Fruit fly (Drosophila melanogaster) whole organism, adult: Measurements from ENCODE around the gene Cat.

Experiments used
- CG11617 ChIP-seq: fragments of 200-800 bp; sonication (Bioruptor generic); optimal IDR thresholded peaks from 2 replicates; lab custom pipeline; 2017; ENCODE audit warnings: mild to moderate bottlenecking, missing biosample characterization, missing genetic modification reagents, missing genetic modification characterization
- CG12768 ChIP-seq: fragments of 200-800 bp; sonication (Bioruptor generic); optimal IDR thresholded peaks from 2 replicates; lab custom pipeline; 2017; ENCODE audit warnings: missing biosample characterization, missing genetic modification characterization, mild to moderate bottlenecking, moderate library complexity, missing genetic modification reagents
- CG14711 ChIP-seq: fragments of 200-800 bp; sonication (Bioruptor generic); optimal IDR thresholded peaks from 2 replicates; lab custom pipeline; 2018; ENCODE audit warnings: missing biosample characterization, mild to moderate bottlenecking, missing genetic modification characterization, moderate library complexity
- CG1620 ChIP-seq: fragments of 200-800 bp; sonication (Bioruptor generic); optimal IDR thresholded peaks from 2 replicates; lab custom pipeline; 2016; ENCODE audit warnings: missing biosample characterization, missing genetic modification characterization
- CG33017 ChIP-seq: fragments of 200-800 bp; sonication (Bioruptor generic); optimal IDR thresholded peaks from 2 replicates; lab custom pipeline; 2018; ENCODE audit warnings: missing biosample characterization, mild to moderate bottlenecking, missing genetic modification characterization, moderate library complexity
- CG5204 ChIP-seq: fragments of 200-800 bp; sonication (Bioruptor generic); optimal IDR thresholded peaks from 2 replicates; lab custom pipeline; 2016; ENCODE audit warnings: missing biosample characterization, missing genetic modification characterization
- CG7045 ChIP-seq: fragments of 200-800 bp; sonication (Bioruptor generic); optimal IDR thresholded peaks from 2 replicates; lab custom pipeline; 2017; ENCODE audit warnings: missing biosample characterization, mild to moderate bottlenecking, missing genetic modification characterization
- CG7101 ChIP-seq: fragments of 200-800 bp; sonication (Bioruptor generic); optimal IDR thresholded peaks from 2 replicates; lab custom pipeline; 2018; ENCODE audit warnings: missing biosample characterization, mild to moderate bottlenecking, missing genetic modification characterization, moderate library complexity
- Clk ChIP-seq: fragments of 200-800 bp; sonication (Bioruptor generic); optimal IDR thresholded peaks from 2 replicates; lab custom pipeline; 2017; ENCODE audit warnings: missing biosample characterization, missing genetic modification characterization
- Crg-1 ChIP-seq: fragments of 200-800 bp; sonication (Bioruptor generic); optimal IDR thresholded peaks from 2 replicates; lab custom pipeline; 2016; ENCODE audit warnings: missing biosample characterization, missing genetic modification characterization
- Hr96 ChIP-seq: fragments of 200-800 bp; sonication (Bioruptor generic); optimal IDR thresholded peaks from 2 replicates; lab custom pipeline; 2016; ENCODE audit warnings: missing biosample characterization, missing genetic modification characterization
- Mnt ChIP-seq: fragments of 200-800 bp; sonication (Bioruptor generic); optimal IDR thresholded peaks from 2 replicates; lab custom pipeline; 2016; ENCODE audit warnings: missing biosample characterization, mild to moderate bottlenecking, missing genetic modification characterization
- bab1 ChIP-seq: fragments of 200-800 bp; sonication (Bioruptor generic); optimal IDR thresholded peaks from 3 replicates; lab custom pipeline; 2019; ENCODE audit warnings: missing biosample characterization, mild to moderate bottlenecking, missing genetic modification characterization, moderate library complexity
- cic ChIP-seq: fragments of 200-800 bp; sonication (Bioruptor generic); optimal IDR thresholded peaks from 2 replicates; lab custom pipeline; 2017; ENCODE audit warnings: missing biosample characterization, mild to moderate bottlenecking, missing genetic modification characterization, moderate library complexity
- cnc ChIP-seq, 2 experiments: fragments of >200 bp; optimal IDR thresholded peaks; 2 replicates each; lab custom pipeline; 2017
- kay ChIP-seq: fragments of 200-800 bp; sonication (Bioruptor generic); peaks from one replicate; lab custom pipeline; 2016; ENCODE audit warnings: missing biosample characterization, missing genetic modification characterization, borderline replicate concordance
- ovo ChIP-seq: fragments of 200-800 bp; sonication (Bioruptor generic); optimal IDR thresholded peaks from 2 replicates; lab custom pipeline; 2016; ENCODE audit warnings: missing biosample characterization, missing genetic modification characterization
- pad ChIP-seq: fragments of 200-800 bp; sonication (Bioruptor generic); optimal IDR thresholded peaks from 3 replicates; lab custom pipeline; 2017; ENCODE audit warnings: missing biosample characterization, missing genetic modification characterization, mild to moderate bottlenecking, moderate library complexity, missing genetic modification reagents
- tj ChIP-seq: fragments of 200-800 bp; sonication (Bioruptor generic); optimal IDR thresholded peaks from 3 replicates; lab custom pipeline; 2017; ENCODE audit warnings: missing biosample characterization, mild to moderate bottlenecking, missing genetic modification characterization, moderate library complexity
- toe ChIP-seq: fragments of 200-800 bp; sonication (Bioruptor generic); optimal IDR thresholded peaks from 2 replicates; lab custom pipeline; 2016; ENCODE audit warnings: missing biosample characterization, missing genetic modification characterization

Gene Cat

DNA sequence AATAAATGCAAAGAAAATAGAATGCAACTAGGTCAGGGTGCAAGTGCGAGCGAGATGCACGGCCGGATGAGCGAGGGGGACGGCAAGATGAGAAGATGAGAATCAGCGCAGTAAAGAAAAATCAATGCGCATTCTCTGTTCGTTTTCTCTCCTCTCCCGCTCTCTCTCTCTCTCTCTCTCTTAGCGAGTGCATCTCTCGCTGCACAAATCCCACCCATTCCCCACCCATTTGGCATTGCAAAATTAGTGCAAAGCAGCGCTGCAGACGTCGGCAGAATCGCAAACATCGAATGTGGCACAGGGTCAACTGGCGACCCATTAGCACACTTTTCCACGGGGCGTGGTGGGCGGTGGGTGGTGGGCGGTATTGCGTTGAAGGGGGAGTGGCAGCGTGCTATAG, 29.6 kb upstream of the Cat start:
- TF ChIP-seq pad (GFP tag; lab: Kevin White, UChicago) (peak; percentile 4), tj (peak; percentile 72), cic (GFP tag; lab: Kevin White, UChicago) (no peak)

dm6 chr3L:18795056-18795841, 27.2 kb upstream of the Cat start:
- TF ChIP-seq CG33017 (tag; lab: Kevin White, UChicago) (peak; percentile 33), Mnt (GFP tag; lab: Kevin White, UChicago) (no peak), CG1620 (GFP tag; lab: Kevin White, UChicago) (no peak), CG7045 (peak; percentile 26), CG11617 (GFP tag; lab: Kevin White, UChicago) (peak; percentile 16), Crg-1 (GFP tag; lab: Kevin White, UChicago) (no peak), CG7101 (tag; lab: Kevin White, UChicago) (no peak), cic (GFP tag; lab: Kevin White, UChicago) (no peak)

DNA sequence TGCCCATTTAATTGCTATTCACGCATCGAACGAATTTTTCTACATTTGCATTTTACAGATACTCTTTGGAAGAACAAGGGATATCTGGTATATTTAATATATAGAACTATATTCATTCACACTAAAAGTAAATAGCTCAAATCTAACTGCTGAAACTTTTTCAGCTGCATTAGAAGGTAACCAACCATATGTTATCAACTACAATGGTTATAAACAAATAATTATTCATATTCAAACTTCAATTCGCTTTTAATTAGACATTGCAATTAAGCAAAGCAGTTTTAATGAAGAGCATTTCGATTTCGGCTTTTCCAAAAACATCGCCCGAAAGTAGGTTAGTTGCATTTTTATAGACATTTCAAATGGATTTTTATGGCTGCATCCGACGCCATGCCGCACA, 26.0 kb upstream of the Cat start:
- no peak for TF ChIP-seq bab1 (GFP tag; lab: Kevin White, UChicago)
- peak; percentile 54 for TF ChIP-seq kay
- no peak for TF ChIP-seq cnc (optimal IDR thresholded peaks at IDR 0.05; lab: Kevin White, UChicago)
- TF ChIP-seq toe (GFP tag; lab: Kevin White, UChicago): no peak

DNA sequence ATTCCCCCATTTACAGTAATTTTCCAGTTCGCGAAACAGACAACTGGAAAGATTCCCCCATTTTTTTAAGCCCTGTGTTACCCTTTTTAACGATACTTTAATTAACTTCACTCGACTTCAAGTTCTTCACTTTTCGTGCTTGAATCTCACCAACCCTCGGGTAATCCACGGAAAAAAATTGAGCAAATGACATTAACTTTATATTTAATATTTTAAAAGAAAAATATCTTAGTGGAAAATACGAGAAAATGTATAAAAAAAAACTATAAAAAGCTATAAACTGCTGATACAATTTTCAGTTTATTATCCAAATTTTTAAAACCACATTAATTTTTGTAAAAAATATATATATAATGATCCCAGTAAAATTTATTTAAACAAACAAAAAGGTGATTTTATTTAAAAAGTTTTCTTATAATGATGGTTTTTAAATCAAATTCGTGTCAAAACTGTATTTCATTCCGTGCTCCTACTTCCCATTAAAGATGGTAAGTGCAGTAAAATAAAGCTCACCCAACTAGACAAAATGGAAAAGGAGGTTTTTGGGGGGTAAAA, 22.8 kb upstream of the Cat start:
- TF ChIP-seq cnc (optimal IDR thresholded peaks at IDR 0.05; lab: Kevin White, UChicago) (no peak), pad (GFP tag; lab: Kevin White, UChicago) (no peak), cic (GFP tag; lab: Kevin White, UChicago) (no peak), tj (no peak), Mnt (GFP tag; lab: Kevin White, UChicago) (no peak), toe (GFP tag; lab: Kevin White, UChicago) (no peak), kay (peak; percentile 71)

- TF ChIP-seq bab1 (GFP tag; lab: Kevin White, UChicago) (no peak), tj (peak; percentile 10), Mnt (GFP tag; lab: Kevin White, UChicago) (peak; percentile 69), CG33017 (tag; lab: Kevin White, UChicago) (peak; percentile 37), CG14711 (tag; lab: Kevin White, UChicago) (no peak), ovo (no peak), cic (GFP tag; lab: Kevin White, UChicago) (peak; percentile 70), CG7101 (tag; lab: Kevin White, UChicago) (no peak), CG5204 (no peak), pad (GFP tag; lab: Kevin White, UChicago) (peak; percentile 82), toe (GFP tag; lab: Kevin White, UChicago) (no peak), kay (peak; percentile 98), CG7045 (no peak), CG11617 (GFP tag; lab: Kevin White, UChicago) (no peak)
Observed at dm6 chr3L:18800100-18800841, 22.1 kb upstream of the Cat start.

dm6 chr3L:18801194-18801695, 21.2 kb upstream of the Cat start, which contains the start of gene ftz-f1:
Gene ftz-f1 (minus strand): TSS chr3L:18801309.
- TF ChIP-seq pad (GFP tag; lab: Kevin White, UChicago): peak; percentile 82
- peak; percentile 85 for TF ChIP-seq Mnt (GFP tag; lab: Kevin White, UChicago)
- TF ChIP-seq CG33017 (tag; lab: Kevin White, UChicago): peak; percentile 37
- TF ChIP-seq bab1 (GFP tag; lab: Kevin White, UChicago): peak; percentile 66
- TF ChIP-seq CG12768 (GFP tag; lab: Kevin White, UChicago): peak; percentile 50
- peak; percentile 30 for TF ChIP-seq ovo
- TF ChIP-seq CG11617 (GFP tag; lab: Kevin White, UChicago): peak; percentile 52
- peak; percentile 36 for TF ChIP-seq tj
- TF ChIP-seq cnc (optimal IDR thresholded peaks at IDR 0.05; lab: Kevin White, UChicago): no peak
- TF ChIP-seq Clk: no peak
- peak; percentile 93 for TF ChIP-seq cic (GFP tag; lab: Kevin White, UChicago)
- no peak for TF ChIP-seq Hr96 (GFP tag; lab: Kevin White, UChicago)
- peak; percentile 18 for TF ChIP-seq Crg-1 (GFP tag; lab: Kevin White, UChicago)
- no peak for TF ChIP-seq CG5204
- TF ChIP-seq kay: peak; percentile 56
- TF ChIP-seq CG7101 (tag; lab: Kevin White, UChicago): peak; percentile 71
- TF ChIP-seq CG14711 (tag; lab: Kevin White, UChicago): peak; percentile 11
- TF ChIP-seq CG1620 (GFP tag; lab: Kevin White, UChicago): no peak
- TF ChIP-seq CG7045: peak; percentile 30
- TF ChIP-seq toe (GFP tag; lab: Kevin White, UChicago): no peak
